Worm (Caenorhabditis elegans): ENCODE results near the gene C34B4.3.

ce11 chrV:13018233-13018632, 52.7 kb downstream of the C34B4.3 start:
- TF ChIP-seq dao-5 (tag; optimal IDR thresholded peaks at IDR 0.05) (no peak), him-1 (tag; optimal IDR thresholded peaks at IDR 0.05) (no peak), W03F9.2 (tag; optimal IDR thresholded peaks at IDR 0.05) (no peak)

All from whole organism, L4/young adult.